Fruit fly (Drosophila melanogaster) whole organism: Measurements from ENCODE around the gene CG15772.

Source experiments
- Dll ChIP-seq: fragments of >200 bp; optimal IDR thresholded peaks from 2 replicates; lab custom pipeline; 2017
- EcR ChIP-seq, 2 experiments: fragments of >200 bp; optimal IDR thresholded peaks; 2 replicates each; lab custom pipeline; 2017; ENCODE audit warnings: missing biosample characterization in 2 of 2, missing genetic modification characterization in 2 of 2, missing genetic modification reagents in 2 of 2
- psq ChIP-seq: fragments of >200 bp; optimal IDR thresholded peaks from 2 replicates; lab custom pipeline; 2017
- usp ChIP-seq: fragments of >200 bp; optimal IDR thresholded peaks from 2 replicates; lab custom pipeline; 2017; ENCODE audit warnings: missing biosample characterization, missing genetic modification characterization, mixed read lengths

DNA sequence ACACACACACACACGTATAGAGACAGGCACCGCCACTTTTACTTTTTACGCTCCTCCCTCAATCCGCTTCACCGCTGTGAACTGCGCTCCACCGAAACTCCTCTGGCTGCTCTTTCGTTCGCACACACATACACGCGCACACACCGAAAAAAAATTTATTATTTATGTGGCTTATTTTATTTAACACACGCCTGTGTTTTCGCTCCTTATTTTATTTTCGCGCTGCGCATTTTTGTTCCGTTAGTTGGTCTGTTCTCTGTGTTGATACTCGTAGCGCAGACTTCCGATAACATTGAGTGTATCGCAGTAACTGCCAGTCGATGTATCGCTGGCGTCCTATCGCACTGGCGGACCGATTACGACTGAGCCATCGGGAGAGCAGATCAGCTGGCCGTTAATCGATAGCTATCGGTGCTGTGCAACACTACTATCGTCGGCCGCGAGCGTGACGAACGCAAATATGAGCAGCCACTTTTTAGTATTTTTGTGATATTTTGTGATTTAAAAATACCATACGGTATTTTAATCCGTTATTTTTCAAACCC lies 14.3 kb upstream of the CG15772 start, which contains the start of gene Snx27:
- TF ChIP-seq usp = no peak
- TF ChIP-seq Dll (lab: Kevin White, UChicago) = no peak
- no peak for TF ChIP-seq EcR (GFP tag; optimal IDR thresholded peaks at IDR 0.05; lab: Kevin White, UChicago)
- TF ChIP-seq psq (lab: Kevin White, UChicago) = no peak
